Worm (Caenorhabditis elegans): ENCODE data around the gene srxa-8.

DNA sequence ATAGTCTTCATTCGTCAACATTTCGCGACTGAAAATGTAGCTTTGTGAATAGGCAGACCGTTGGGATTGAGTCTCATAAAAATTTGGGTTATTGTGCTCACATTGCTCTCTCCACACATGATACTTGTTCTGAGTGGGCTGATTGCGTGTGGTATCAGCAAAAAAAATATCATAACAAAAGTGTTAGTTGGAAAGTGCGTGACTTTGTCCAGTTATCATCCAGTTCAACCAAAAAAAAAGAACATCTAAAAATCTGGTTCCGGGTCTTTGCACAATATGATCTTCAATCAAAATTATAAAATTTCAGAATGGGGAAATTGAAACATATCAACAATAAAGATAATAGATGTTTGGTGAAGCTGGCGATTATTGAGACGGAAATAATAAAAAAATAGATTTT is 8.1 kb downstream of the srxa-8 start, which contains the start of gene srd-39:
- no peak for TF ChIP-seq nhr-11 (tag; optimal IDR thresholded peaks at IDR 0.05)
- TF ChIP-seq lin-39 (tag; optimal IDR thresholded peaks at IDR 0.05): no peak
- no peak for TF ChIP-seq alr-1 (tag; optimal IDR thresholded peaks at IDR 0.05; ENCODE audit: borderline replicate concordance)
- TF ChIP-seq F16B12.6 (tag; optimal IDR thresholded peaks at IDR 0.05): no peak
